Fruit fly (Drosophila melanogaster): ENCODE measurements around the gene eEF1delta.

DNA sequence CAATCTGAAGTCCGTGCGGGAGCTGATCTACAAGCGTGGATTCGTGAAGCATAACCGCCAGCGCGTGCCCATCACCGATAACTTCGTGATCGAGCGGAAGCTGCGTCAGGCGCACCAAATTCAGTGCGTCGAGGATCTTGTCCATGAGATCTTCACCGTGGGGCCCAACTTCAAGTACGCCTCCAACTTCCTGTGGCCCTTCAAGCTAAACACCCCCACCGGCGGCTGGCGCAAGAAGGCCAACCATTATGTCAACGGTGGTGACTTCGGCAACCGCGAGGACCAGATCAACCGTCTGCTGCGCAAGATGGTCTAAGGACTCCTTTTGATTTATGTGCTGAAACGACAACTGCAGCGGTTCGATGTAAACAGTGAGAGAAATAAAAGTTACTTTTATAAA, 30.6 kb upstream of the eEF1delta start:
- TF ChIP-seq dsf (GFP tag; optimal IDR thresholded peaks at IDR 0.05; ENCODE audit: borderline replicate concordance) (no peak), CG9705 (GFP tag; optimal IDR thresholded peaks at IDR 0.05) (no peak), jim (GFP tag; optimal IDR thresholded peaks at IDR 0.05) (no peak), pan (optimal IDR thresholded peaks at IDR 0.05) (no peak), brk (GFP tag; optimal IDR thresholded peaks at IDR 0.05) (no peak), Jra (GFP tag; optimal IDR thresholded peaks at IDR 0.05) (no peak), usp (GFP tag; optimal IDR thresholded peaks at IDR 0.05) (no peak), Myc (optimal IDR thresholded peaks at IDR 0.05) (no peak), psq (GFP tag; optimal IDR thresholded peaks at IDR 0.05) (no peak), fru (GFP tag; optimal IDR thresholded peaks at IDR 0.05) (no peak), foxo (GFP tag; optimal IDR thresholded peaks at IDR 0.05) (no peak)

All from whole organism, wandering third instar larva.